Worm (Caenorhabditis elegans): ENCODE measurements around the gene C03H5.7.

DNA sequence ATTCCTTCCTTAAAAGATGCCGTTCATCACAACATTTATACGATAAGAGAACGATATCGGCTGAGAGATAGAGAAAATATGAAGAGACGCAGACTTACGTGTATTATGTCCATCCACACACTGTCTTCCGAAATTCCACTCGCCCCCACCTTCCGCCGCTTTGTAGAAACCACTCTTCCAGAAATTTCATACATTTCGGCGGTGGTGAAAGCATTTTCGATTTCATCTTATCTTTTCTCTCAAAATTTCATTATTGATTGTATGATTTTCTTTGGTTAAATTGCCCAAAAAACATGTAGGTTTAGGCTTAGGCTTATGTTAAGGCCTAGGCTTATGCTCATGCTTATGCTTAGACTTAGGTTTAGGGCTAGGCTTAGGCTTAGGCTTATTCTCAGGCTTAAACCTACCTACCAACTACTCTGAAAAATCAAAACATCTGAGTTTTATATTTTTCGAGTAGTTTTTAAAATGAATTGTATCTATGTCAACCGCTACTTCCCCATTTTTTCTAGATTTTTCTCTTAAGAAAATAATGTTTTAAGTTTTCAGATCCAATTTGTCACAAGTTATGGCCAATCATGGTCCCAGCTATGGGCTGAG, 42.7 kb upstream of the C03H5.7 start, which contains the start of gene cpn-2:
- TF ChIP-seq hsf-1 (GFP tag; IDR thresholded peaks at IDR 0.05) (no peak), ama-1 (optimal IDR thresholded peaks at IDR 0.05) (no peak), ama-1 (GFP tag; optimal IDR thresholded peaks at IDR 0.05) (no peak), hmg-20 (GFP tag; IDR thresholded peaks at IDR 0.05) (no peak), snpc-4 (GFP tag; optimal IDR thresholded peaks at IDR 0.05) (no peak), snpc-4 (tag; optimal IDR thresholded peaks at IDR 0.05) (no peak), tbx-9 (tag; optimal IDR thresholded peaks at IDR 0.05; ENCODE audit: borderline replicate concordance) (no peak)
